Worm (Caenorhabditis elegans) whole organism, L3 larva: ENCODE results near the gene twk-13.
A peak's percentile ranks its signal among the peaks of the same experiment; 100 is the strongest.

Source experiments
- ZK546.5 ChIP-seq: sonication (generic microtip); optimal IDR thresholded peaks from 2 replicates; lab custom pipeline; 2017; ENCODE audit warnings: missing biosample characterization, missing genetic modification characterization
- ceh-16 ChIP-seq: sonication (generic microtip); optimal IDR thresholded peaks from 2 replicates; lab custom pipeline; 2017; ENCODE audit warnings: missing biosample characterization, missing genetic modification characterization
- egl-27 ChIP-seq: sonication (generic microtip); optimal IDR thresholded peaks from 4 replicates; lab custom pipeline; 2017; ENCODE audit warnings: missing biosample characterization, missing genetic modification reagents, missing genetic modification characterization
- fkh-10 ChIP-seq: sonication (generic microtip); optimal IDR thresholded peaks from 2 replicates; lab custom pipeline; 2017; ENCODE audit warnings: missing biosample characterization, missing genetic modification reagents, missing genetic modification characterization
- lin-15B ChIP-seq: fragments of 150-350 bp; optimal IDR thresholded peaks from 2 replicates; lab custom pipeline; 2014; ENCODE audit warnings: missing biosample characterization, missing genetic modification characterization
- mdl-1 ChIP-seq: fragments of 150-350 bp; optimal IDR thresholded peaks from 2 replicates; lab custom pipeline; 2014; ENCODE audit warnings: missing biosample characterization, missing genetic modification characterization
- nhr-12 ChIP-seq: fragments of 150-350 bp; optimal IDR thresholded peaks from 2 replicates; lab custom pipeline; 2014; ENCODE audit warnings: missing biosample characterization, missing genetic modification characterization
- sea-2 ChIP-seq: fragments of 150-350 bp; sonication (generic microtip); optimal IDR thresholded peaks from 4 replicates; lab custom pipeline; 2014; ENCODE audit warnings: missing biosample characterization, missing genetic modification reagents, missing genetic modification characterization
- unc-39 ChIP-seq: sonication (generic microtip); optimal IDR thresholded peaks from 4 replicates; lab custom pipeline; 2017; ENCODE audit warnings: missing biosample characterization, missing genetic modification characterization
- zag-1 ChIP-seq: fragments of 150-350 bp; optimal IDR thresholded peaks from 2 replicates; lab custom pipeline; 2014; ENCODE audit warnings: missing biosample characterization, missing genetic modification characterization

The twk-13 gene

DNA sequence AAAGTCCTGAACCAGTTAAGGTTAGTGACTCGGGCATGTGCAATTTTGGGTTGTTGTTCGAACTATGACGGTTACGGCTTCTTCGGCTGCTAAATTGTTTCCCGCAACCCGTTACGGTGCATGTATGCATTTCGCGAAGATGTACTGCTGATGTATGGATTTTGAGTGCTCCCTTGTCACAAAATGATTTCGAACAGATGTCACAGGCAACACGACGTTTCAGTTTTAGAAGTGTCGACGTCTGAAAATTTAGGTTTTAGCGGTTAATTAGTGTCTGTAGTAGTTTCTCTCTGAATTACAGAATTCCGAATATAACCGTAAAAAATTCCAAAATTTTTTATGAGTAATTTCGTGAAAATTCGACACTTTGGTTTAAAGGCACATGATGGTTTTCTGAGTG, 62.1 kb downstream of the twk-13 start:
- TF ChIP-seq egl-27 (no peak), nhr-12 (tag; lab: Kevin White, UChicago) (no peak), mdl-1 (tag; lab: Kevin White, UChicago) (no peak), fkh-10 (GFP tag; lab: Kevin White, UChicago) (no peak), ceh-16 (tag; lab: Kevin White, UChicago) (no peak), ZK546.5 (no peak), sea-2 (no peak), zag-1 (tag; lab: Kevin White, UChicago) (no peak)

DNA sequence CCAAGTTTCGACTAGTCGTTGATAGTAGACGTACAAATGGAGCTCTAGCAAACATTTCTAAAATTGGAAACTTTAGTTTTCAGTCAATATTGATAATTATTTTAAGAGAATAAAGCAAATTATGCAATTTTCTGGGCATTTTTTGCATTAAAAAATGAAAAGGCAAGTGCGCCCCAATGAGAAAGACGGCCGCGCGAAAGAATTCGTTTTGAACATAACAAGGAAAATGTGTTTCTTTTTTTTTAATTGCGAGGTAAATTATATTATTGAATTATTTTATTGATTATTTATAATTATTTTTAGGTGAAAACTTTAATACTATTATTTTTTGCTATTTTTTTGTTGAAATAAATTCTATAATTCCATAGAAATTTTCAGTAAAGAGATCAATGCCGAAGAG, 66.3 kb downstream of the twk-13 start, which contains the start of the genes tsfm-1 and capg-2:
tsfm-1 (minus strand) TSS at position 57 of the 400 bp plus-strand sequence.
capg-2 (plus strand) TSS at position 379 of the 400 bp plus-strand sequence.
- TF ChIP-seq lin-15B (tag; lab: Kevin White, UChicago) (peak; percentile 19), unc-39 (tag; lab: Kevin White, UChicago) (no peak), mdl-1 (tag; lab: Kevin White, UChicago) (no peak)
